Worm (Caenorhabditis elegans) whole organism, L3 larva: Measurements from ENCODE around the gene T10D4.1.
"Not testable (repeated sequence)": the region's sequence is repeated elsewhere in the genome, so short reads cannot be mapped to it uniquely, and the experiment has no call there.

Source experiments
- R02D3.7 ChIP-seq: fragments of 150-350 bp; optimal IDR thresholded peaks from 2 replicates; lab custom pipeline; 2014; ENCODE audit warnings: missing biosample characterization, missing genetic modification characterization
- ceh-9 ChIP-seq: sonication (generic microtip); optimal IDR thresholded peaks from 2 replicates; lab custom pipeline; 2018; ENCODE audit warnings: missing biosample characterization, missing genetic modification characterization
- elt-2 ChIP-seq: sonication (generic microtip); optimal IDR thresholded peaks from 2 replicates; lab custom pipeline; 2016; ENCODE audit warnings: missing genetic modification reagents, mild to moderate bottlenecking, missing genetic modification characterization, missing compliant biosample characterization
- elt-3 ChIP-seq, 3 experiments: fragments of 150-350 bp in 1 of 3; sonication (generic microtip) in 2 of 3; optimal IDR thresholded peaks; 2 replicates in 2 of 3; 4 replicates in 1 of 3; lab custom pipeline; 2014 to 2017; ENCODE audit warnings: missing biosample characterization in 3 of 3, missing genetic modification characterization in 3 of 3
- mdl-1 ChIP-seq: fragments of 150-350 bp; optimal IDR thresholded peaks from 2 replicates; lab custom pipeline; 2014; ENCODE audit warnings: missing biosample characterization, missing genetic modification characterization
- nhr-11 ChIP-seq: fragments of 150-350 bp; optimal IDR thresholded peaks from 2 replicates; lab custom pipeline; 2014; ENCODE audit warnings: missing biosample characterization, missing genetic modification characterization
- nhr-12 ChIP-seq: fragments of 150-350 bp; optimal IDR thresholded peaks from 2 replicates; lab custom pipeline; 2014; ENCODE audit warnings: missing biosample characterization, missing genetic modification characterization
- nhr-237 ChIP-seq: fragments of 150-350 bp; optimal IDR thresholded peaks from 2 replicates; lab custom pipeline; 2014; ENCODE audit warnings: missing biosample characterization, missing genetic modification characterization
- nhr-25 ChIP-seq: sonication (generic microtip); optimal IDR thresholded peaks from 2 replicates; lab custom pipeline; 2017; ENCODE audit warnings: missing biosample characterization, missing genetic modification characterization
- nhr-28 ChIP-seq: fragments of 150-350 bp; optimal IDR thresholded peaks from 2 replicates; lab custom pipeline; 2014; ENCODE audit warnings: missing biosample characterization, missing genetic modification characterization
- skn-1 ChIP-seq: fragments of 150-350 bp; optimal IDR thresholded peaks from 2 replicates; lab custom pipeline; 2014; ENCODE audit warnings: missing biosample characterization, missing genetic modification characterization
- snpc-4 ChIP-seq: fragments of 150-350 bp; optimal IDR thresholded peaks from 2 replicates; lab custom pipeline; 2014; ENCODE audit warnings: missing biosample characterization, missing genetic modification characterization
- tbx-2 ChIP-seq: sonication (generic microtip); optimal IDR thresholded peaks from 2 replicates; lab custom pipeline; 2016; ENCODE audit warnings: mild to moderate bottlenecking, missing genetic modification characterization, missing compliant biosample characterization

- not testable (repeated sequence) for TF ChIP-seq nhr-28 (tag; lab: Kevin White, UChicago); mdl-1 (tag; lab: Kevin White, UChicago); nhr-25 (tag; lab: Kevin White, UChicago); R02D3.7 (tag; lab: Kevin White, UChicago); nhr-237; ceh-9 (tag; lab: Kevin White, UChicago); nhr-12 (tag; lab: Kevin White, UChicago); elt-3 (tag; optimal IDR thresholded peaks at IDR 0.05; lab: Kevin White, UChicago); snpc-4 (tag; lab: Kevin White, UChicago); nhr-11 (tag; lab: Kevin White, UChicago); tbx-2 (tag; lab: Kevin White, UChicago); skn-1 (tag; lab: Kevin White, UChicago); elt-2 (tag; lab: Kevin White, UChicago)
Observed at ce11 chrII:3142855-3143254, 7.1 kb upstream of the T10D4.1 start, which contains the start of gene sri-42.
